Worm (Caenorhabditis elegans) whole organism, L2 larva: ENCODE data around the gene F29G9.1.

ENCODE experiments used
- C34F6.9 ChIP-seq: fragments of 150-350 bp; optimal IDR thresholded peaks from 2 replicates; lab custom pipeline; 2014; ENCODE audit warnings: missing biosample characterization, missing genetic modification characterization
- F13H6.1 ChIP-seq: sonication (generic microtip); optimal IDR thresholded peaks from 2 replicates; lab custom pipeline; 2016; ENCODE audit warnings: missing genetic modification characterization, missing compliant biosample characterization
- R02D3.7 ChIP-seq: fragments of 150-350 bp; optimal IDR thresholded peaks from 2 replicates; lab custom pipeline; 2014; ENCODE audit warnings: missing biosample characterization, missing genetic modification characterization
- Y55F3AM.14 ChIP-seq: fragments of 200-800 bp; sonication (Bioruptor generic); optimal IDR thresholded peaks from 2 replicates; lab custom pipeline; 2018; ENCODE audit warnings: mild to moderate bottlenecking, missing genetic modification characterization, missing compliant biosample characterization
- alr-1 ChIP-seq: fragments of 150-350 bp; optimal IDR thresholded peaks from 2 replicates; lab custom pipeline; 2014; ENCODE audit warnings: missing biosample characterization, missing genetic modification characterization
- aly-2 ChIP-seq: fragments of 150-350 bp; optimal IDR thresholded peaks from 2 replicates; lab custom pipeline; 2014; ENCODE audit warnings: missing biosample characterization, missing genetic modification characterization
- ama-1 ChIP-seq: fragments of 150-350 bp; optimal IDR thresholded peaks from 2 replicates; lab custom pipeline; 2018; ENCODE audit warnings: inconsistent platforms
- ceh-16 ChIP-seq: fragments of 150-350 bp; optimal IDR thresholded peaks from 2 replicates; lab custom pipeline; 2014; ENCODE audit warnings: missing biosample characterization, missing genetic modification characterization
- ceh-82 ChIP-seq: fragments of 150-350 bp; optimal IDR thresholded peaks from 2 replicates; lab custom pipeline; 2014; ENCODE audit warnings: missing biosample characterization, missing genetic modification characterization
- crh-2 ChIP-seq: sonication (generic microtip); optimal IDR thresholded peaks from 2 replicates; lab custom pipeline; 2017; ENCODE audit warnings: missing biosample characterization, missing genetic modification characterization
- dmd-4 ChIP-seq: sonication (generic microtip); optimal IDR thresholded peaks from 2 replicates; lab custom pipeline; 2017; ENCODE audit warnings: missing biosample characterization, missing genetic modification characterization
- elt-1 ChIP-seq: fragments of 150-350 bp; optimal IDR thresholded peaks from 2 replicates; lab custom pipeline; 2014; ENCODE audit warnings: missing biosample characterization, missing genetic modification characterization
- fos-1 ChIP-seq: fragments of 150-350 bp; optimal IDR thresholded peaks from 2 replicates; lab custom pipeline; 2014; ENCODE audit warnings: missing biosample characterization, missing genetic modification characterization
- gmeb-1 ChIP-seq: fragments of 150-350 bp; optimal IDR thresholded peaks from 2 replicates; lab custom pipeline; 2014; ENCODE audit warnings: missing biosample characterization, missing genetic modification characterization
- lin-11 ChIP-seq: fragments of 150-350 bp; sonication (generic microtip); optimal IDR thresholded peaks from 2 replicates; lab custom pipeline; 2014; ENCODE audit warnings: missing biosample characterization, missing genetic modification characterization, inconsistent platforms, mixed read lengths
- lin-13 ChIP-seq: fragments of 150-350 bp; optimal IDR thresholded peaks from 2 replicates; lab custom pipeline; 2014; ENCODE audit warnings: missing biosample characterization, missing genetic modification reagents, missing genetic modification characterization
- lin-39 ChIP-seq: fragments of 150-350 bp; optimal IDR thresholded peaks from 2 replicates; lab custom pipeline; 2014; ENCODE audit warnings: missing biosample characterization, missing genetic modification reagents, missing genetic modification characterization
- lsy-2 ChIP-seq, 2 experiments: fragments of 150-350 bp in 1 of 2; sonication (generic microtip) in 1 of 2; optimal IDR thresholded peaks; 2 replicates each; lab custom pipeline; 2014 to 2017; ENCODE audit warnings: missing biosample characterization in 2 of 2, missing genetic modification characterization in 2 of 2
- mab-5 ChIP-seq: fragments of 150-350 bp; optimal IDR thresholded peaks from 2 replicates; lab custom pipeline; 2014; ENCODE audit warnings: missing biosample characterization, missing genetic modification characterization
- mbf-1 ChIP-seq: sonication (generic microtip); optimal IDR thresholded peaks from 2 replicates; lab custom pipeline; 2017; ENCODE audit warnings: missing biosample characterization, missing genetic modification characterization
- mdl-1 ChIP-seq, 2 experiments: fragments of 150-350 bp in 1 of 2; sonication (generic microtip) in 1 of 2; optimal IDR thresholded peaks; 2 replicates each; lab custom pipeline; 2017; ENCODE audit warnings: missing biosample characterization in 2 of 2, missing genetic modification characterization in 2 of 2
- nhr-10 ChIP-seq: sonication (generic microtip); optimal IDR thresholded peaks from 2 replicates; lab custom pipeline; 2017; ENCODE audit warnings: missing biosample characterization, missing genetic modification characterization
- nhr-11 ChIP-seq: fragments of 150-350 bp; optimal IDR thresholded peaks from 2 replicates; lab custom pipeline; 2014; ENCODE audit warnings: missing biosample characterization, missing genetic modification characterization
- nhr-12 ChIP-seq: fragments of 150-350 bp; optimal IDR thresholded peaks from 2 replicates; lab custom pipeline; 2014; ENCODE audit warnings: missing biosample characterization, missing genetic modification characterization
- nhr-129 ChIP-seq: fragments of 150-350 bp; optimal IDR thresholded peaks from 2 replicates; lab custom pipeline; 2014; ENCODE audit warnings: missing biosample characterization, missing genetic modification characterization
- nhr-21 ChIP-seq: fragments of 150-350 bp; optimal IDR thresholded peaks from 2 replicates; lab custom pipeline; 2014; ENCODE audit warnings: missing biosample characterization, missing genetic modification characterization
- nhr-23 ChIP-seq: fragments of 150-350 bp; optimal IDR thresholded peaks from 2 replicates; lab custom pipeline; 2014; ENCODE audit warnings: missing biosample characterization, missing genetic modification reagents, missing genetic modification characterization
- nhr-237 ChIP-seq: fragments of 150-350 bp; optimal IDR thresholded peaks from 2 replicates; lab custom pipeline; 2014; ENCODE audit warnings: missing biosample characterization, missing genetic modification characterization
- nhr-25 ChIP-seq: fragments of 150-350 bp; sonication (generic microtip); optimal IDR thresholded peaks from 3 replicates; lab custom pipeline; 2014; ENCODE audit warnings: missing biosample characterization, missing genetic modification characterization
- nhr-6 ChIP-seq: fragments of 150-350 bp; optimal IDR thresholded peaks from 2 replicates; lab custom pipeline; 2014; ENCODE audit warnings: missing biosample characterization, missing genetic modification characterization
- nhr-77 ChIP-seq: fragments of 150-350 bp; optimal IDR thresholded peaks from 2 replicates; lab custom pipeline; 2014; ENCODE audit warnings: missing biosample characterization, missing genetic modification characterization
- peb-1 ChIP-seq: fragments of 150-350 bp; optimal IDR thresholded peaks from 2 replicates; lab custom pipeline; 2014; ENCODE audit warnings: missing biosample characterization, missing genetic modification characterization
- sem-4 ChIP-seq: fragments of 150-350 bp; optimal IDR thresholded peaks from 2 replicates; lab custom pipeline; 2014; ENCODE audit warnings: missing biosample characterization, missing genetic modification reagents, missing genetic modification characterization
- skn-1 ChIP-seq: sonication (generic microtip); optimal IDR thresholded peaks from 2 replicates; lab custom pipeline; 2017; ENCODE audit warnings: missing biosample characterization, missing genetic modification characterization
- sma-3 ChIP-seq: sonication (generic microtip); optimal IDR thresholded peaks from 2 replicates; lab custom pipeline; 2016; ENCODE audit warnings: missing genetic modification reagents, missing genetic modification characterization, missing compliant biosample characterization
- snpc-4 ChIP-seq: fragments of 150-350 bp; optimal IDR thresholded peaks from 2 replicates; lab custom pipeline; 2014; ENCODE audit warnings: missing biosample characterization, missing genetic modification characterization
- unc-39 ChIP-seq: fragments of 150-350 bp; optimal IDR thresholded peaks from 2 replicates; lab custom pipeline; 2014; ENCODE audit warnings: missing biosample characterization, missing genetic modification characterization
- unc-55 ChIP-seq: fragments of 150-350 bp; sonication (generic microtip); optimal IDR thresholded peaks from 3 replicates; lab custom pipeline; 2014; ENCODE audit warnings: missing biosample characterization, missing genetic modification reagents, missing genetic modification characterization
- unc-62 ChIP-seq: fragments of 150-350 bp; optimal IDR thresholded peaks from 2 replicates; lab custom pipeline; 2014; ENCODE audit warnings: missing biosample characterization, missing genetic modification reagents, missing genetic modification characterization
- zag-1 ChIP-seq: fragments of 150-350 bp; optimal IDR thresholded peaks from 2 replicates; lab custom pipeline; 2014; ENCODE audit warnings: missing biosample characterization, missing genetic modification characterization
- ztf-11 ChIP-seq: sonication (generic microtip); optimal IDR thresholded peaks from 2 replicates; lab custom pipeline; 2017; ENCODE audit warnings: missing biosample characterization, missing genetic modification characterization
- ztf-4 ChIP-seq: fragments of 150-350 bp; optimal IDR thresholded peaks from 2 replicates; lab custom pipeline; 2014; ENCODE audit warnings: missing biosample characterization, missing genetic modification characterization

The F29G9.1 gene

DNA sequence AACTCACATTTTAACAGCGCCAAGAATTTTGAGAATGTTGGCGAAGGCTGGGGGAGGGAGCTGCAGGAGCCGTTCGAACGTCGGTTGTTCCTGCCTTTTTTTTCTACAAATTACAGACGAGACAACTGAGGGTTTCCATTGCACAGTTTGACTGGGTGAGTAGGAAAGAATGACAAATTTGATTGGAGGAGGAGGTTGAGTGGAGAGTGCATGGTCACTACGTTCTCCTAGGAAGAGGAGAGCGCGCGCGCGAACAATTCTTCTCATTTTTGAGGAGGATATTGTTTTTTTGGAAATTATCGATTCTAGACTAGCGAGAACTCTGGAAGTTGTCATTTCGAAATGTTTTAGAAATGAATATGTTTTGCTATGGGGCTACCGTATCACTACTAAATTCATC, 4.2 kb upstream of the F29G9.1 start, which contains the start of gene dhs-17:
TSS of gene dhs-17 (minus strand) at position 101 of the 400 bp plus-strand sequence.
- TF ChIP-seq crh-2 (tag; lab: Kevin White, UChicago) (no peak), nhr-10 (tag; lab: Kevin White, UChicago) (no peak), peb-1 (no peak), alr-1 (no peak), lsy-2 (tag; optimal IDR thresholded peaks at IDR 0.05; lab: Kevin White, UChicago) (no peak), ceh-16 (tag; lab: Kevin White, UChicago) (no peak), sem-4 (no peak), unc-62 (GFP tag; lab: Kevin White, UChicago) (no peak), ztf-11 (tag; lab: Kevin White, UChicago) (no peak), ztf-4 (tag; lab: Kevin White, UChicago) (no peak), snpc-4 (tag; lab: Kevin White, UChicago) (no peak), unc-55 (GFP tag; lab: Kevin White, UChicago) (no peak), R02D3.7 (tag; lab: Kevin White, UChicago) (no peak), C34F6.9 (no peak), nhr-12 (tag; lab: Kevin White, UChicago) (no peak)

DNA sequence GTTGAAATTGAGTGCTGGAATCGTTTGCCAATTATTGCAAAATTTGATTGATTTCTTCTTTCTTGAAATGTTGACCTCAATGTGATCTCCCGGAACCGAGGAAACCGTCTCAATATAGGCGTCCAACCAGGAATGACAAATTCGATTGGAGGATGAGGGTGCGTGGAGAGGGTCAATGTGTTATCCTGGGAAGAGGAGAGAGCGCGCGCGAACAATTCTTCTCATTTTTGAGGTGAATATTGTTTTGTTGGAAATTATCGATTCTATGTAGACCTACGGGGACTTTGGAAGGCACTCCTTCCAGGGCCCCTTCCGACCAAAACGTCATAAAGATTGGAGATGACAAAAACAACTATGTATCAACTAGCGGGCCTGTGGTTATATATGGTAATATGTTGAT, 2.4 kb upstream of the F29G9.1 start:
- TF ChIP-seq lsy-2 (tag; optimal IDR thresholded peaks at IDR 0.05; lab: Kevin White, UChicago) (no peak), skn-1 (tag; lab: Kevin White, UChicago) (no peak), nhr-237 (no peak), Y55F3AM.14 (GFP tag; lab: Kevin White, UChicago) (no peak), nhr-21 (tag; lab: Kevin White, UChicago) (no peak), ztf-4 (tag; lab: Kevin White, UChicago) (no peak)
- TF ChIP-seq, all 48 proteins: peak for 0

ce11 chrV:6041375-6041774, 2.5 kb downstream of the F29G9.1 start, which contains the start of gene R01B10.2:
Gene R01B10.2, minus strand, starts transcription at chrV:6041475.
- TF ChIP-seq fos-1 (no peak), zag-1 (tag; lab: Kevin White, UChicago) (no peak), ceh-16 (tag; lab: Kevin White, UChicago) (no peak), ztf-4 (tag; lab: Kevin White, UChicago) (no peak), nhr-25 (tag; lab: Kevin White, UChicago) (no peak), gmeb-1 (tag; lab: Kevin White, UChicago) (no peak), R02D3.7 (tag; lab: Kevin White, UChicago) (no peak), nhr-11 (no peak), mdl-1 (tag; optimal IDR thresholded peaks at IDR 0.05; lab: Kevin White, UChicago) (no peak)
- TF ChIP-seq, all 48 proteins: peak for 0

ce11 chrV:6043275-6044271, 4.7 kb downstream of the F29G9.1 start, which contains the start of gene cpi-2:
Gene cpi-2, plus strand, starts transcription at chrV:6044062.
- TF ChIP-seq nhr-6 (no peak), peb-1 (no peak), lin-13 (GFP tag; lab: Kevin White, UChicago) (peak; percentile 43), unc-62 (GFP tag; lab: Kevin White, UChicago) (no peak), ztf-11 (tag; lab: Kevin White, UChicago) (no peak), snpc-4 (tag; lab: Kevin White, UChicago) (no peak), unc-55 (GFP tag; lab: Kevin White, UChicago) (peak; percentile 50), alr-1 (no peak), Y55F3AM.14 (GFP tag; lab: Kevin White, UChicago) (no peak), nhr-129 (tag; lab: Kevin White, UChicago) (peak; percentile 64), mdl-1 (tag; optimal IDR thresholded peaks at IDR 0.05; lab: Kevin White, UChicago) (no peak), nhr-77 (tag; lab: Kevin White, UChicago) (no peak), R02D3.7 (tag; lab: Kevin White, UChicago) (no peak), nhr-237 (no peak), skn-1 (tag; lab: Kevin White, UChicago) (no peak), nhr-12 (tag; lab: Kevin White, UChicago) (no peak), C34F6.9 (peak; percentile 69), nhr-11 (no peak), fos-1 (peak; percentile 76), F13H6.1 (peak; percentile 57), gmeb-1 (tag; lab: Kevin White, UChicago) (peak; percentile 83), nhr-21 (tag; lab: Kevin White, UChicago) (no peak), crh-2 (tag; lab: Kevin White, UChicago) (peak; percentile 71), ceh-82 (tag; lab: Kevin White, UChicago) (no peak), zag-1 (tag; lab: Kevin White, UChicago) (no peak), mbf-1 (tag; lab: Kevin White, UChicago) (no peak), ama-1 (peak; percentile 40), lin-11 (tag; lab: Kevin White, UChicago) (no peak), sma-3 (GFP tag; lab: Kevin White, UChicago) (no peak), elt-1 (tag; lab: Kevin White, UChicago) (no peak), dmd-4 (tag; lab: Kevin White, UChicago) (no peak), aly-2 (tag; lab: Kevin White, UChicago) (no peak), mab-5 (tag; lab: Kevin White, UChicago) (no peak), ceh-16 (tag; lab: Kevin White, UChicago) (no peak), lin-39 (no peak), unc-39 (tag; lab: Kevin White, UChicago) (no peak), nhr-23 (no peak)
